Fruit fly (Drosophila melanogaster): Measurements from ENCODE around the gene emc.

Gene emc

DNA sequence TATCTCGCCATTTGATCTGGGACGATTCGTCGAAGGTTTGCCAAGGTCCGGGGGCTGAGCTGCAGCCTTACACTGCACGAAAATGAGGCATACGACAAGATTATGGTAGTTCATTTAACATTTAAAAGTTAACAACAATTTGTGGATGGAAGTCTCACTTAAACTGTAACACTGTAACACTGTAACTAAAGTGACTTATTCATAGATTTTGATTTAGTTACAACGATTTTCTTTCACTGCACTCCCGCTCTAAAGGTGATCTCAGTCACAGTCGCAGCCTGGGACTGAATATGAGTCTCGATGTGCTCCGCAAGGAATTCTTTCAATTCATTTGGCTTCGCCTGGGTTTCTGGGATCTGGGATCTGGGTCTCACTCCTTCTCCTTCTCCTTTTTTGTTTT, 11.0 kb downstream of the emc start (continued):
- no peak for TF ChIP-seq sob (GFP tag; IDR thresholded peaks at IDR 0.05)
- no peak for TF ChIP-seq CG2889 (GFP tag; IDR thresholded peaks at IDR 0.05)
- no peak for TF ChIP-seq CG31365 (tag; optimal IDR thresholded peaks at IDR 0.05)
- no peak for TF ChIP-seq ind (GFP tag; optimal IDR thresholded peaks at IDR 0.05)
- peak; percentile 16 for TF ChIP-seq CG2202 (tag; optimal IDR thresholded peaks at IDR 0.05)
- no peak for TF ChIP-seq Six4 (GFP tag; optimal IDR thresholded peaks at IDR 0.05)
- no peak for TF ChIP-seq slbo (GFP tag; IDR thresholded peaks at IDR 0.05)
- no peak for TF ChIP-seq her (GFP tag; optimal IDR thresholded peaks at IDR 0.05)
- TF ChIP-seq Blimp-1 (GFP tag; optimal IDR thresholded peaks at IDR 0.05) = peak; percentile 0
- peak; percentile 47 for TF ChIP-seq CG6813 (GFP tag; optimal IDR thresholded peaks at IDR 0.05)
- no peak for TF ChIP-seq Nf-YC (tag; optimal IDR thresholded peaks at IDR 0.05)
- no peak for TF ChIP-seq NC2β (GFP tag; optimal IDR thresholded peaks at IDR 0.05)
- no peak for TF ChIP-seq crc (GFP tag; optimal IDR thresholded peaks at IDR 0.05)
- TF ChIP-seq Max (GFP tag; optimal IDR thresholded peaks at IDR 0.05) = no peak
- no peak for TF ChIP-seq Fer1 (GFP tag; optimal IDR thresholded peaks at IDR 0.05)
- TF ChIP-seq CG3407 (GFP tag; optimal IDR thresholded peaks at IDR 0.05) = no peak
- TF ChIP-seq HmgD (GFP tag; optimal IDR thresholded peaks at IDR 0.05) = no peak

DNA sequence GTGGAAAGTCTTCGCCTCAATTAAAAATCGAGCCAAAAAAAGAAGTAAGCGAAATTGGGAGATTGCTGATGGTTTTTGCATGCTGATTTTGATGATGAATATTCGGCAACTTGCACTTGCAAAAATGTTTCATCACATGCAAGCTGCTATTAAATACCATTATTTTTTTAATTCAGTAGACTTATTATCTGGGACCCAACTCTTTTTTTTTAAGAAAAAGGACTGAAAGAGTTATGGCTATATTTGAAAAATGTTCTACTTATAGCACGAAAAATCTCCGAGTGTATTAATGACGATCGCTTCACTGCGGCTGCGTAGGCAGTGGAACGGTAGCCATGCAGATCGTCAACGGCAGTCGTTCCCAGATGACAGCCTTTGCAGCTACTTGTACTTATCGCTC, 12.5 kb downstream of the emc start:
- no peak for TF ChIP-seq pum (GFP tag; optimal IDR thresholded peaks at IDR 0.05)
- TF ChIP-seq pho (GFP tag; optimal IDR thresholded peaks at IDR 0.05) = no peak
- TF ChIP-seq Ptx1 (GFP tag; IDR thresholded peaks at IDR 0.05) = 0 out of 2 replicates have a peak, but pooled peaks have one; percentile 7
- no peak for TF ChIP-seq prd (optimal IDR thresholded peaks at IDR 0.05)
- 0 out of 3 replicates have a peak, but pooled peaks have one; percentile 8 for TF ChIP-seq prd (GFP tag; IDR thresholded peaks at IDR 0.05)
- no peak for TF ChIP-seq Scr (GFP tag; IDR thresholded peaks at IDR 0.05; ENCODE audit: partially characterized antibody)
- no peak for TF ChIP-seq sna (GFP tag; IDR thresholded peaks at IDR 0.05; ENCODE audit: partially characterized antibody)
- TF ChIP-seq Med (GFP tag) = peak; percentile 50

DNA sequence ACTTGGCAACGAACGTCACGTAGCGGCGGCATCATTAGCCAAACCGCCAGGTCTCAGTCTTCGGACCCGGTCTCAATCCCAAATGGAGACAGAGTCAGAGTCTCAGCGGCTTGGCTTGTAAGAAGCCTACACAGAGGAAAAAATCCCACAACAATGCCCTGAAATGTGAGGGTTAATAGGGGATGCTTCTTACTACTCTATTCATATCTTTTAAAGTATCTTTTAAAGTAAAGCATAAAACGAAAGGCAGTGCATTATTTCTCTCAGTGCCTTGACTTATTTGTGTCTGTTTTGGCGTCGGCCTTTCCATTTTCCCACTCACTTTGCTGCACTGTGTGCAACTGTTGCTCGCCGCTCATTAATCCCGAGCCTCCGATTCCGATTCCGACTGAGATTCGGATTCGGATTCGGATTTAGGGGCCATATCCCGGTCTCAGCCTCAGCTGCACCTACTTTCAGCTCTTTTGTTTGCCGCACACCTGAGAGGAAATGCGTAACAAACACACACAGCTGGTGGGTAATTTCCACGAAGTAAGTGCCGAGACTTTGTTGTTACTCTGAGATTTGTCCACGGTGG, 13.2 kb downstream of the emc start:
- peak; percentile 78 for TF ChIP-seq CG10462 (GFP tag; optimal IDR thresholded peaks at IDR 0.05)
- TF ChIP-seq maf-S (GFP tag; optimal IDR thresholded peaks at IDR 0.05) = peak; percentile 68
- TF ChIP-seq ase (GFP tag; IDR thresholded peaks at IDR 0.05) = peak; percentile 80
- TF ChIP-seq CG8359 (GFP tag; optimal IDR thresholded peaks at IDR 0.05; ENCODE audit: borderline replicate concordance) = peak; percentile 63
- peak; percentile 60 for TF ChIP-seq CG6813 (GFP tag; optimal IDR thresholded peaks at IDR 0.05)
- peak; percentile 44 for TF ChIP-seq CG5180 (GFP tag; optimal IDR thresholded peaks at IDR 0.05)
- TF ChIP-seq pita (GFP tag; optimal IDR thresholded peaks at IDR 0.05) = no peak
- peak; percentile 87 for TF ChIP-seq fd96Cb (tag; optimal IDR thresholded peaks at IDR 0.05)
- no peak for TF ChIP-seq CG18011 (GFP tag; optimal IDR thresholded peaks at IDR 0.05)
- peak; percentile 88 for TF ChIP-seq dmrt11E (tag; optimal IDR thresholded peaks at IDR 0.05)
- peak; percentile 54 for TF ChIP-seq CG10654 (GFP tag; optimal IDR thresholded peaks at IDR 0.05)
- peak; percentile 74 for TF ChIP-seq CG6272 (GFP tag; IDR thresholded peaks at IDR 0.05)
- TF ChIP-seq CG14441 (GFP tag; IDR thresholded peaks at IDR 0.05) = peak; percentile 83
- TF ChIP-seq Dad (GFP tag; optimal IDR thresholded peaks at IDR 0.05) = peak; percentile 74
- peak; percentile 73; the same call in 2 of the 3 replicates for TF ChIP-seq sr (GFP tag; IDR thresholded peaks at IDR 0.05)
- peak; percentile 58 for TF ChIP-seq CG3847 (GFP tag; IDR thresholded peaks at IDR 0.05)
- TF ChIP-seq esg (GFP tag; conservative IDR thresholded peaks at IDR 0.05) = peak; percentile 70
- TF ChIP-seq CG6854 (GFP tag; optimal IDR thresholded peaks at IDR 0.05) = no peak
- peak; percentile 67 for TF ChIP-seq fd102C (GFP tag; optimal IDR thresholded peaks at IDR 0.05)
- TF ChIP-seq CG12744 (GFP tag; optimal IDR thresholded peaks at IDR 0.05) = peak; percentile 22
- peak; percentile 56 for TF ChIP-seq CG11723 (GFP tag; optimal IDR thresholded peaks at IDR 0.05)
- TF ChIP-seq CG4854 (GFP tag; optimal IDR thresholded peaks at IDR 0.05) = peak; percentile 66
- peak; percentile 78 for TF ChIP-seq Nf-YA (GFP tag; IDR thresholded peaks at IDR 0.05)
- peak; percentile 82 for TF ChIP-seq CG30403 (GFP tag; optimal IDR thresholded peaks at IDR 0.05)
- TF ChIP-seq CG7372 (GFP tag; IDR thresholded peaks at IDR 0.05) = peak; percentile 83
- TF ChIP-seq h (optimal IDR thresholded peaks at IDR 0.05) = no peak
